Fruit fly (Drosophila melanogaster) whole organism, embryonic: ENCODE measurements around the gene CG9029.
A peak's percentile ranks its signal among the peaks of the same experiment; 100 is the strongest.

Experiments
- Atf3 ChIP-seq: fragments of 200-800 bp; sonication (Bioruptor generic); optimal IDR thresholded peaks from 3 replicates; lab custom pipeline; 2016; ENCODE audit warnings: missing biosample characterization, missing genetic modification characterization
- B-H1 ChIP-seq: fragments of 200-800 bp; sonication (Bioruptor generic); IDR thresholded peaks from 3 replicates; pipeline ENCODE4 v1.3.6; 2022; ENCODE audit warnings: missing biosample characterization, missing genetic modification characterization
- Blimp-1 ChIP-seq: fragments of 200-800 bp; sonication (Bioruptor generic); optimal IDR thresholded peaks from 3 replicates; lab custom pipeline; 2018; ENCODE audit warnings: missing biosample characterization, missing genetic modification characterization, mild to moderate bottlenecking, moderate library complexity, missing genetic modification reagents
- CG11398 ChIP-seq: fragments of 200-800 bp; sonication (Bioruptor generic); optimal IDR thresholded peaks from 2 replicates; lab custom pipeline; 2016; ENCODE audit warnings: missing biosample characterization, missing genetic modification characterization
- CG12155 ChIP-seq: fragments of 200-800 bp; sonication (Bioruptor generic); optimal IDR thresholded peaks from 3 replicates; lab custom pipeline; 2016; ENCODE audit warnings: missing biosample characterization, missing genetic modification characterization
- CG12299 ChIP-seq: fragments of 200-800 bp; sonication (Bioruptor generic); optimal IDR thresholded peaks from 2 replicates; lab custom pipeline; 2018; ENCODE audit warnings: missing biosample characterization, mild to moderate bottlenecking, missing genetic modification characterization
- CG14050 ChIP-seq: fragments of 200-800 bp; sonication (Bioruptor generic); IDR thresholded peaks from 3 replicates; pipeline ENCODE4 v1.3.6; 2022; ENCODE audit warnings: missing biosample characterization, missing genetic modification characterization
- CG16815 ChIP-seq: fragments of 200-800 bp; sonication (Bioruptor generic); optimal IDR thresholded peaks from 3 replicates; lab custom pipeline; 2017; ENCODE audit warnings: missing biosample characterization, mild to moderate bottlenecking, missing genetic modification characterization
- CG2116 ChIP-seq: fragments of 200-800 bp; sonication (Bioruptor generic); optimal IDR thresholded peaks from 3 replicates; lab custom pipeline; 2018; ENCODE audit warnings: missing biosample characterization, mild to moderate bottlenecking, missing genetic modification characterization
- CG3281 ChIP-seq: fragments of 200-800 bp; sonication (Bioruptor generic); optimal IDR thresholded peaks from 3 replicates; lab custom pipeline; 2017; ENCODE audit warnings: missing biosample characterization, mild to moderate bottlenecking, missing genetic modification characterization
- CG33557 ChIP-seq: fragments of 200-800 bp; sonication (Bioruptor generic); optimal IDR thresholded peaks from 2 replicates; lab custom pipeline; 2019; ENCODE audit warnings: missing biosample characterization, mild to moderate bottlenecking, missing genetic modification characterization, moderate library complexity
- CG3847 ChIP-seq: fragments of 200-800 bp; sonication (Bioruptor generic); IDR thresholded peaks from 2 replicates; pipeline ENCODE4 v1.3.6; 2022; ENCODE audit warnings: missing biosample characterization, missing genetic modification characterization
- CG6654 ChIP-seq: fragments of 200-800 bp; sonication (Bioruptor generic); optimal IDR thresholded peaks from 2 replicates; lab custom pipeline; 2017; ENCODE audit warnings: missing biosample characterization, mild to moderate bottlenecking, missing genetic modification characterization
- CG7745 ChIP-seq: fragments of 200-800 bp; sonication (Bioruptor generic); optimal IDR thresholded peaks from 2 replicates; lab custom pipeline; 2018; ENCODE audit warnings: missing biosample characterization, mild to moderate bottlenecking, missing genetic modification characterization, moderate library complexity
- CG7839 ChIP-seq: fragments of 200-800 bp; sonication (Bioruptor generic); optimal IDR thresholded peaks from 3 replicates; lab custom pipeline; 2018; ENCODE audit warnings: missing biosample characterization, mild to moderate bottlenecking, missing genetic modification characterization, moderate library complexity
- CG7987 ChIP-seq: fragments of 200-800 bp; sonication (Bioruptor generic); optimal IDR thresholded peaks from 2 replicates; lab custom pipeline; 2018; ENCODE audit warnings: missing biosample characterization, mild to moderate bottlenecking, missing genetic modification characterization, moderate library complexity
- CG8765 ChIP-seq: fragments of 200-800 bp; sonication (Bioruptor generic); IDR thresholded peaks from 2 replicates; pipeline ENCODE4 v1.3.6; 2022; ENCODE audit warnings: missing biosample characterization, missing genetic modification characterization
- CG8924 ChIP-seq: fragments of 200-800 bp; optimal IDR thresholded peaks from 3 replicates; lab custom pipeline; 2019; ENCODE audit warnings: missing biosample characterization, mild to moderate bottlenecking, missing genetic modification characterization, moderate library complexity
- CTCF ChIP-seq: fragments of 200-800 bp; sonication (Bioruptor generic); optimal IDR thresholded peaks from 2 replicates; lab custom pipeline; 2017; ENCODE audit warnings: missing biosample characterization, mild to moderate bottlenecking, missing genetic modification characterization, moderate library complexity
- Chrac-16 ChIP-seq: fragments of 200-800 bp; sonication (Bioruptor generic); optimal IDR thresholded peaks from 3 replicates; lab custom pipeline; 2016; ENCODE audit warnings: missing biosample characterization, missing genetic modification characterization
- CoRest ChIP-seq: fragments of 200-800 bp; sonication (Bioruptor generic); optimal IDR thresholded peaks from 3 replicates; lab custom pipeline; 2018; ENCODE audit warnings: missing biosample characterization, mild to moderate bottlenecking, missing genetic modification characterization, moderate library complexity
- Elba2 ChIP-seq: fragments of 200-800 bp; sonication (Bioruptor generic); optimal IDR thresholded peaks from 3 replicates; lab custom pipeline; 2016; ENCODE audit warnings: missing biosample characterization, missing genetic modification characterization
- MBD-R2 ChIP-seq: fragments of 200-800 bp; sonication (Bioruptor generic); IDR thresholded peaks from 2 replicates; pipeline ENCODE4 v1.3.6; 2022; ENCODE audit warnings: missing biosample characterization, missing genetic modification characterization
- MTF-1 ChIP-seq: fragments of 200-800 bp; sonication (Bioruptor generic); optimal IDR thresholded peaks from 2 replicates; lab custom pipeline; 2018; ENCODE audit warnings: missing biosample characterization, mild to moderate bottlenecking, missing genetic modification characterization, borderline replicate concordance
- NK7.1 ChIP-seq: fragments of 200-800 bp; sonication (Bioruptor generic); optimal IDR thresholded peaks from 3 replicates; lab custom pipeline; 2016; ENCODE audit warnings: missing biosample characterization, missing genetic modification characterization
- NfI ChIP-seq: fragments of 200-800 bp; sonication (Bioruptor generic); optimal IDR thresholded peaks from 3 replicates; lab custom pipeline; 2018; ENCODE audit warnings: missing biosample characterization, mild to moderate bottlenecking, missing genetic modification characterization, moderate library complexity
- Opbp ChIP-seq: fragments of 200-800 bp; sonication (Bioruptor generic); IDR thresholded peaks from 3 replicates; pipeline ENCODE4 v1.3.6; 2022; ENCODE audit warnings: missing biosample characterization, missing genetic modification characterization; ENCODE audit not compliant: partially characterized antibody
- Poxn ChIP-seq: fragments of 200-800 bp; sonication (Bioruptor generic); IDR thresholded peaks from 2 replicates; pipeline ENCODE4 v1.3.6; 2022; ENCODE audit warnings: missing biosample characterization, missing genetic modification characterization
- ap ChIP-seq: fragments of 200-800 bp; sonication (Bioruptor generic); IDR thresholded peaks from 2 replicates; pipeline ENCODE4 v1.3.6; 2022; ENCODE audit warnings: missing biosample characterization, missing genetic modification characterization
- ase ChIP-seq: fragments of 200-800 bp; sonication (Bioruptor generic); IDR thresholded peaks from 3 replicates; pipeline ENCODE4 v1.3.6; 2022; ENCODE audit warnings: missing biosample characterization, missing genetic modification characterization
- bsh ChIP-seq, 2 experiments: fragments of 200-800 bp; sonication (Bioruptor generic); optimal IDR thresholded peaks; 2 replicates each; lab custom pipeline; 2017 to 2018; ENCODE audit warnings: mild to moderate bottlenecking in 2 of 2, missing biosample characterization in 2 of 2, missing genetic modification characterization in 2 of 2, moderate library complexity in 1 of 2
- dm ChIP-seq: fragments of 200-800 bp; sonication (Bioruptor generic); optimal IDR thresholded peaks from 3 replicates; lab custom pipeline; 2016; ENCODE audit warnings: missing biosample characterization, missing genetic modification characterization
- emc ChIP-seq: fragments of 200-800 bp; sonication (Bioruptor generic); optimal IDR thresholded peaks from 2 replicates; lab custom pipeline; 2016; ENCODE audit warnings: missing biosample characterization, missing genetic modification characterization
- her ChIP-seq: fragments of 200-800 bp; sonication (Bioruptor generic); optimal IDR thresholded peaks from 2 replicates; lab custom pipeline; 2016; ENCODE audit warnings: missing biosample characterization, missing genetic modification characterization
- inv ChIP-seq: fragments of 200-800 bp; sonication (Bioruptor generic); IDR thresholded peaks from 2 replicates; pipeline ENCODE4 v1.3.6; 2022; ENCODE audit warnings: missing biosample characterization, missing genetic modification characterization; ENCODE audit not compliant: partially characterized antibody
- kah ChIP-seq: fragments of 200-800 bp; sonication (Bioruptor generic); optimal IDR thresholded peaks from 2 replicates; lab custom pipeline; 2018; ENCODE audit warnings: missing biosample characterization, mild to moderate bottlenecking, missing genetic modification characterization
- knrl ChIP-seq: fragments of 200-800 bp; sonication (Bioruptor generic); IDR thresholded peaks from 3 replicates; pipeline ENCODE4 v1.3.6; 2022; ENCODE audit warnings: missing biosample characterization, missing genetic modification characterization; ENCODE audit not compliant: partially characterized antibody
- lbe ChIP-seq: fragments of 200-800 bp; sonication (Bioruptor generic); optimal IDR thresholded peaks from 2 replicates; lab custom pipeline; 2016; ENCODE audit warnings: missing biosample characterization, mild to moderate bottlenecking, missing genetic modification characterization
- lov ChIP-seq, 2 experiments: fragments of 200-800 bp in 1 of 2; fragments of >200 bp in 1 of 2; sonication (Bioruptor generic) in 1 of 2; IDR thresholded peaks in 1 of 2; optimal IDR thresholded peaks in 1 of 2; 2 replicates in 1 of 2; 3 replicates in 1 of 2; pipeline versions ENCODE4 v1.3.6 to Lab custom; 2017 to 2022; ENCODE audit warnings: missing biosample characterization in 1 of 2, missing genetic modification characterization in 1 of 2
- nerfin-1 ChIP-seq: fragments of 200-800 bp; sonication (Bioruptor generic); optimal IDR thresholded peaks from 3 replicates; lab custom pipeline; 2019; ENCODE audit warnings: missing biosample characterization, mild to moderate bottlenecking, missing genetic modification characterization, moderate library complexity
- oc ChIP-seq: fragments of 200-800 bp; sonication (Bioruptor generic); optimal IDR thresholded peaks from 2 replicates; lab custom pipeline; 2018; ENCODE audit warnings: missing biosample characterization, mild to moderate bottlenecking, missing genetic modification characterization, moderate library complexity
- odd ChIP-seq: fragments of 200-800 bp; sonication (Bioruptor generic); optimal IDR thresholded peaks from 2 replicates; lab custom pipeline; 2017; ENCODE audit warnings: missing biosample characterization, mild to moderate bottlenecking, missing genetic modification characterization
- onecut ChIP-seq: fragments of 200-800 bp; sonication (Bioruptor generic); IDR thresholded peaks from 2 replicates; pipeline ENCODE4 v1.3.6; 2022; ENCODE audit warnings: missing biosample characterization, missing genetic modification characterization
- prd ChIP-seq, 3 experiments: fragments of >200 bp in 2 of 3; fragments of 200-800 bp in 1 of 3; sonication (Bioruptor generic) in 1 of 3; optimal IDR thresholded peaks in 2 of 3; IDR thresholded peaks in 1 of 3; 2 replicates in 2 of 3; 3 replicates in 1 of 3; pipeline versions ENCODE4 v1.3.6 to Lab custom; 2017 to 2022; ENCODE audit warnings: missing biosample characterization in 1 of 3, missing genetic modification characterization in 1 of 3
- repo ChIP-seq: fragments of 200-800 bp; sonication (Bioruptor generic); optimal IDR thresholded peaks from 2 replicates; lab custom pipeline; 2016; ENCODE audit warnings: missing biosample characterization, missing genetic modification characterization
- sob ChIP-seq: fragments of 200-800 bp; sonication (Bioruptor generic); IDR thresholded peaks from 2 replicates; pipeline ENCODE4 v1.3.6; 2022; ENCODE audit warnings: missing biosample characterization, missing genetic modification characterization
- ttk ChIP-seq: fragments of 200-800 bp; sonication (Bioruptor generic); IDR thresholded peaks from 2 replicates; pipeline ENCODE4 v2.1.2; 2022; ENCODE audit warnings: missing biosample characterization, missing genetic modification characterization
- twi ChIP-seq: fragments of 200-800 bp; optimal IDR thresholded peaks from 2 replicates; lab custom pipeline; 2019; ENCODE audit warnings: missing biosample characterization, mild to moderate bottlenecking, missing genetic modification characterization, moderate library complexity
- unc-4 ChIP-seq: fragments of 200-800 bp; sonication (Bioruptor generic); IDR thresholded peaks from 2 replicates; pipeline ENCODE4 v1.3.6; 2022; ENCODE audit warnings: missing biosample characterization, missing genetic modification characterization; ENCODE audit not compliant: partially characterized antibody

Gene CG9029

dm6 chr2L:5879363-5879934, 6.4 kb upstream of the CG9029 start, which contains the start of gene rau (continued):
- peak; percentile 37; the same call in 1 of the 3 replicates for TF ChIP-seq ase (GFP tag; lab: Robert Waterston, UW)
- peak; percentile 59 for TF ChIP-seq Atf3 (GFP tag; lab: Kevin White, UChicago)
- peak; percentile 31 for TF ChIP-seq CG11398
- peak; percentile 53 for TF ChIP-seq CG2116
- peak; percentile 62 for TF ChIP-seq CG3847 (GFP tag; lab: Robert Waterston, UW)
- TF ChIP-seq CG7745 (tag; lab: Kevin White, UChicago), result no peak
- peak; percentile 47; the same call in 2 of the 3 replicates for TF ChIP-seq Opbp (GFP tag; lab: Robert Waterston, UW)
- TF ChIP-seq kah, result peak; percentile 51
- peak; percentile 70 for TF ChIP-seq CG33557 (GFP tag; lab: Kevin White, UChicago)
- TF ChIP-seq oc (tag; lab: Kevin White, UChicago), result peak; percentile 66
- TF ChIP-seq Blimp-1 (GFP tag; lab: Kevin White, UChicago), result peak; percentile 94
- TF ChIP-seq lov (optimal IDR thresholded peaks at IDR 0.05; lab: Kevin White, UChicago), result no peak
- 0 out of 3 replicates have a peak, but pooled peaks have one; percentile 57 for TF ChIP-seq lov (GFP tag; IDR thresholded peaks at IDR 0.05; lab: Robert Waterston, UW)
- TF ChIP-seq repo (GFP tag; lab: Kevin White, UChicago), result no peak
- TF ChIP-seq CG12155 (GFP tag; lab: Kevin White, UChicago), result peak; percentile 68
- peak; percentile 66 for TF ChIP-seq sob (GFP tag; lab: Robert Waterston, UW)
- peak; percentile 69 for TF ChIP-seq onecut
- peak; percentile 58 for TF ChIP-seq CG16815 (GFP tag; lab: Kevin White, UChicago)
- TF ChIP-seq nerfin-1 (tag; lab: Kevin White, UChicago), result peak; percentile 69
- peak; percentile 3 for TF ChIP-seq dm
- TF ChIP-seq CG6654 (GFP tag; lab: Kevin White, UChicago), result peak; percentile 26
- TF ChIP-seq CG14050 (GFP tag; lab: Robert Waterston, UW), result no peak; the same call in 2 of the 3 replicates
- no peak for TF ChIP-seq MBD-R2 (GFP tag; lab: Robert Waterston, UW)
- TF ChIP-seq CG7839 (tag; lab: Kevin White, UChicago), result peak; percentile 75
- no peak for TF ChIP-seq Elba2 (GFP tag; lab: Kevin White, UChicago)
- peak; percentile 70 for TF ChIP-seq NfI
- peak; percentile 2 for TF ChIP-seq CTCF
- no peak for TF ChIP-seq NK7.1 (GFP tag; lab: Kevin White, UChicago)
- no peak for TF ChIP-seq Poxn (GFP tag; lab: Robert Waterston, UW)
- no peak for TF ChIP-seq unc-4 (GFP tag; lab: Robert Waterston, UW)
- peak; percentile 38 for TF ChIP-seq lbe (GFP tag; lab: Kevin White, UChicago)
- TF ChIP-seq CoRest (tag; lab: Kevin White, UChicago), result peak; percentile 73
- no peak for TF ChIP-seq prd (optimal IDR thresholded peaks at IDR 0.05; lab: Kevin White, UChicago)
- TF ChIP-seq prd (GFP tag; IDR thresholded peaks at IDR 0.05; lab: Robert Waterston, UW), result peak; percentile 81
- TF ChIP-seq odd (GFP tag; lab: Kevin White, UChicago), result peak; percentile 78
- TF ChIP-seq CG8924 (tag; lab: Kevin White, UChicago), result peak; percentile 84
- no peak; the same call in 1 of the 2 replicates for TF ChIP-seq CG8765
- peak; percentile 32 to 62 for TF ChIP-seq bsh (GFP tag; optimal IDR thresholded peaks at IDR 0.05; lab: Kevin White, UChicago)
- TF ChIP-seq inv (GFP tag; lab: Robert Waterston, UW), result no peak
- TF ChIP-seq emc, result no peak
- TF ChIP-seq knrl (GFP tag; lab: Robert Waterston, UW), result peak; percentile 31; the same call in 1 of the 3 replicates
- TF ChIP-seq twi (tag; lab: Kevin White, UChicago), result peak; percentile 60
- no peak for TF ChIP-seq MTF-1 (GFP tag; lab: Kevin White, UChicago)
- no peak for TF ChIP-seq B-H1
- TF ChIP-seq her, result peak; percentile 27
- no peak for TF ChIP-seq ttk (GFP tag; lab: Robert Waterston, UW)
- peak; percentile 43 for TF ChIP-seq CG12299 (tag; lab: Kevin White, UChicago)
- peak; percentile 37; the same call in 1 of the 2 replicates for TF ChIP-seq ap
- peak; percentile 79 for TF ChIP-seq Chrac-16 (GFP tag; lab: Kevin White, UChicago)
- TF ChIP-seq CG3281, result peak; percentile 76
- TF ChIP-seq CG7987 (GFP tag; lab: Kevin White, UChicago), result peak; percentile 40
